Fruit fly (Drosophila melanogaster) whole organism, embryonic: Measurements from ENCODE around the gene CG9737.

Source experiments
- Ada2b ChIP-seq: fragments of 200-800 bp; sonication (Bioruptor generic); IDR thresholded peaks from 2 replicates; pipeline ENCODE4 v1.3.6; 2022; ENCODE audit warnings: missing biosample characterization, missing genetic modification characterization
- CG10274 ChIP-seq: fragments of 200-800 bp; sonication (Bioruptor generic); optimal IDR thresholded peaks from 3 replicates; lab custom pipeline; 2017; ENCODE audit warnings: missing biosample characterization, mild to moderate bottlenecking, missing genetic modification characterization
- CG10431 ChIP-seq: fragments of 200-800 bp; sonication (Bioruptor generic); optimal IDR thresholded peaks from 3 replicates; lab custom pipeline; 2018; ENCODE audit warnings: missing biosample characterization, mild to moderate bottlenecking, missing genetic modification characterization
- CG12236 ChIP-seq: fragments of 200-800 bp; sonication (Bioruptor generic); optimal IDR thresholded peaks from 2 replicates; lab custom pipeline; 2016; ENCODE audit warnings: missing biosample characterization, missing genetic modification characterization
- CG12391 ChIP-seq: fragments of 200-800 bp; sonication (Bioruptor generic); optimal IDR thresholded peaks from 3 replicates; lab custom pipeline; 2018; ENCODE audit warnings: missing biosample characterization, mild to moderate bottlenecking, missing genetic modification characterization, moderate library complexity
- CG1602 ChIP-seq: fragments of 200-800 bp; sonication (Bioruptor generic); optimal IDR thresholded peaks from 3 replicates; lab custom pipeline; 2016; ENCODE audit warnings: missing biosample characterization, missing genetic modification characterization
- CG16813 ChIP-seq: fragments of 200-800 bp; sonication (Bioruptor generic); IDR thresholded peaks from 3 replicates; pipeline ENCODE4 v1.3.6; 2022; ENCODE audit warnings: missing biosample characterization, missing genetic modification characterization; ENCODE audit not compliant: partially characterized antibody
- CG16815 ChIP-seq: fragments of 200-800 bp; sonication (Bioruptor generic); optimal IDR thresholded peaks from 3 replicates; lab custom pipeline; 2017; ENCODE audit warnings: missing biosample characterization, mild to moderate bottlenecking, missing genetic modification characterization
- CG1832 ChIP-seq: fragments of 200-800 bp; sonication (Bioruptor generic); optimal IDR thresholded peaks from 2 replicates; lab custom pipeline; 2017; ENCODE audit warnings: missing biosample characterization, mild to moderate bottlenecking, missing genetic modification characterization, inconsistent platforms
- CG18764 ChIP-seq: fragments of 200-800 bp; sonication (Bioruptor generic); optimal IDR thresholded peaks from 3 replicates; lab custom pipeline; 2016; ENCODE audit warnings: missing biosample characterization, missing genetic modification characterization
- CG30020 ChIP-seq: fragments of 200-800 bp; optimal IDR thresholded peaks from 2 replicates; lab custom pipeline; 2019; ENCODE audit warnings: missing biosample characterization, mild to moderate bottlenecking, missing genetic modification characterization, moderate library complexity
- CG3163 ChIP-seq: fragments of 200-800 bp; sonication (Bioruptor generic); optimal IDR thresholded peaks from 3 replicates; lab custom pipeline; 2016; ENCODE audit warnings: missing biosample characterization, missing genetic modification characterization
- CG34224 ChIP-seq: fragments of 200-800 bp; sonication (Bioruptor generic); IDR thresholded peaks from 3 replicates; pipeline ENCODE4 v1.3.6; 2022; ENCODE audit warnings: missing biosample characterization, missing genetic modification characterization; ENCODE audit not compliant: partially characterized antibody
- CG34376 ChIP-seq: fragments of 200-800 bp; sonication (Bioruptor generic); optimal IDR thresholded peaks from 2 replicates; lab custom pipeline; 2018; ENCODE audit warnings: missing biosample characterization, mild to moderate bottlenecking, missing genetic modification characterization
- CG3847 ChIP-seq: fragments of 200-800 bp; sonication (Bioruptor generic); IDR thresholded peaks from 2 replicates; pipeline ENCODE4 v1.3.6; 2022; ENCODE audit warnings: missing biosample characterization, missing genetic modification characterization
- CG4282 ChIP-seq: fragments of 200-800 bp; sonication (Bioruptor generic); optimal IDR thresholded peaks from 2 replicates; lab custom pipeline; 2016; ENCODE audit warnings: missing biosample characterization, missing genetic modification characterization
- CG4328 ChIP-seq: fragments of 200-800 bp; sonication (Bioruptor generic); optimal IDR thresholded peaks from 3 replicates; lab custom pipeline; 2017; ENCODE audit warnings: missing biosample characterization, missing genetic modification reagents, missing genetic modification characterization
- CG4854 ChIP-seq: fragments of 200-800 bp; sonication (Bioruptor generic); optimal IDR thresholded peaks from 2 replicates; lab custom pipeline; 2016; ENCODE audit warnings: missing biosample characterization, missing genetic modification characterization, inconsistent platforms
- CG6272 ChIP-seq: fragments of 200-800 bp; sonication (Bioruptor generic); IDR thresholded peaks from 2 replicates; pipeline ENCODE4 v1.3.6; 2022; ENCODE audit warnings: missing biosample characterization, missing genetic modification characterization
- CG7357 ChIP-seq: fragments of 200-800 bp; sonication (Bioruptor generic); IDR thresholded peaks from 3 replicates; pipeline ENCODE4 v1.3.6; 2022; ENCODE audit warnings: missing biosample characterization, missing genetic modification characterization
- CG7556 ChIP-seq: fragments of 200-800 bp; sonication (Bioruptor generic); optimal IDR thresholded peaks from 2 replicates; lab custom pipeline; 2017; ENCODE audit warnings: missing biosample characterization, mild to moderate bottlenecking, missing genetic modification characterization
- CG8290 ChIP-seq, 3 experiments: fragments of 200-800 bp; sonication (Bioruptor generic); optimal IDR thresholded peaks; 2 replicates each; lab custom pipeline; 2016 to 2019; ENCODE audit warnings: missing biosample characterization in 3 of 3, missing genetic modification characterization in 3 of 3, mild to moderate bottlenecking in 2 of 3, moderate library complexity in 1 of 3
- CG9215 ChIP-seq: fragments of 200-800 bp; sonication (Bioruptor generic); IDR thresholded peaks from 2 replicates; pipeline ENCODE4 v1.3.6; 2022; ENCODE audit warnings: missing biosample characterization, missing genetic modification characterization
- D19A ChIP-seq: fragments of 200-800 bp; optimal IDR thresholded peaks from 3 replicates; lab custom pipeline; 2019; ENCODE audit warnings: missing biosample characterization, mild to moderate bottlenecking, missing genetic modification characterization, moderate library complexity
- Dll ChIP-seq: fragments of 200-800 bp; sonication (Bioruptor generic); IDR thresholded peaks from 4 replicates; pipeline ENCODE4 v1.3.6; 2022; ENCODE audit warnings: missing biosample characterization, missing genetic modification characterization; ENCODE audit not compliant: partially characterized antibody
- Drgx ChIP-seq: fragments of 200-800 bp; sonication (Bioruptor generic); IDR thresholded peaks from 2 replicates; pipeline ENCODE4 v1.3.6; 2022; ENCODE audit warnings: missing biosample characterization, missing genetic modification characterization
- Eip74EF ChIP-seq, 2 experiments: fragments of 200-800 bp in 1 of 2; fragments of >200 bp in 1 of 2; sonication (Bioruptor generic) in 1 of 2; optimal IDR thresholded peaks; 2 replicates each; lab custom pipeline; 2017 to 2019; ENCODE audit warnings: missing biosample characterization in 2 of 2, missing genetic modification characterization in 2 of 2, mild to moderate bottlenecking in 1 of 2, moderate library complexity in 1 of 2
- Ets65A ChIP-seq: fragments of 200-800 bp; sonication (Bioruptor generic); peaks from one replicate; lab custom pipeline; 2016; ENCODE audit warnings: missing biosample characterization, missing genetic modification characterization
- Fer1 ChIP-seq: fragments of 200-800 bp; sonication (Bioruptor generic); optimal IDR thresholded peaks from 2 replicates; lab custom pipeline; 2017; ENCODE audit warnings: missing biosample characterization, mild to moderate bottlenecking, missing genetic modification characterization
- Hmr ChIP-seq: fragments of 200-800 bp; sonication (Bioruptor generic); optimal IDR thresholded peaks from 3 replicates; lab custom pipeline; 2017; ENCODE audit warnings: mild to moderate bottlenecking, missing biosample characterization, missing genetic modification reagents, missing genetic modification characterization
- MBD-R2 ChIP-seq: fragments of 200-800 bp; sonication (Bioruptor generic); IDR thresholded peaks from 2 replicates; pipeline ENCODE4 v1.3.6; 2022; ENCODE audit warnings: missing biosample characterization, missing genetic modification characterization
- NFAT ChIP-seq: fragments of 200-800 bp; sonication (Bioruptor generic); IDR thresholded peaks from 2 replicates; pipeline ENCODE4 v1.3.6; 2022; ENCODE audit warnings: missing biosample characterization, missing genetic modification characterization
- Ptx1 ChIP-seq: fragments of 200-800 bp; sonication (Bioruptor generic); IDR thresholded peaks from 2 replicates; pipeline ENCODE4 v1.3.6; 2022; ENCODE audit warnings: missing biosample characterization, missing genetic modification characterization
- cg ChIP-seq: fragments of 200-800 bp; sonication (Bioruptor generic); optimal IDR thresholded peaks from 3 replicates; lab custom pipeline; 2019; ENCODE audit warnings: missing biosample characterization, mild to moderate bottlenecking, missing genetic modification characterization, moderate library complexity
- dysf ChIP-seq: fragments of 200-800 bp; sonication (Bioruptor generic); IDR thresholded peaks from 3 replicates; pipeline ENCODE4 v1.3.6; 2022; ENCODE audit warnings: missing biosample characterization, missing genetic modification characterization
- fd96Cb ChIP-seq: fragments of 200-800 bp; sonication (Bioruptor generic); optimal IDR thresholded peaks from 2 replicates; lab custom pipeline; 2018; ENCODE audit warnings: missing biosample characterization, mild to moderate bottlenecking, missing genetic modification characterization, moderate library complexity
- gcm ChIP-seq: fragments of 200-800 bp; sonication (Bioruptor generic); optimal IDR thresholded peaks from 2 replicates; lab custom pipeline; 2019; ENCODE audit warnings: missing biosample characterization, mild to moderate bottlenecking, missing genetic modification characterization, moderate library complexity
- grau ChIP-seq: fragments of 200-800 bp; optimal IDR thresholded peaks from 3 replicates; lab custom pipeline; 2019; ENCODE audit warnings: missing biosample characterization, mild to moderate bottlenecking, missing genetic modification characterization, moderate library complexity
- hth ChIP-seq: fragments of >200 bp; optimal IDR thresholded peaks from 2 replicates; lab custom pipeline; 2017; ENCODE audit warnings: inconsistent platforms
- ken ChIP-seq: fragments of 200-800 bp; sonication (Bioruptor generic); IDR thresholded peaks from 3 replicates; pipeline ENCODE4 v1.3.6; 2022; ENCODE audit warnings: missing biosample characterization, missing genetic modification characterization
- klu ChIP-seq: fragments of 200-800 bp; sonication (Bioruptor generic); IDR thresholded peaks from 2 replicates; pipeline ENCODE4 v1.3.6; 2022; ENCODE audit warnings: missing biosample characterization, missing genetic modification characterization
- lbe ChIP-seq: fragments of 200-800 bp; sonication (Bioruptor generic); optimal IDR thresholded peaks from 2 replicates; lab custom pipeline; 2016; ENCODE audit warnings: missing biosample characterization, mild to moderate bottlenecking, missing genetic modification characterization
- maf-S ChIP-seq: fragments of 200-800 bp; sonication (Bioruptor generic); optimal IDR thresholded peaks from 2 replicates; lab custom pipeline; 2016; ENCODE audit warnings: missing biosample characterization, missing genetic modification characterization
- pb ChIP-seq: fragments of 200-800 bp; sonication (Bioruptor generic); optimal IDR thresholded peaks from 3 replicates; lab custom pipeline; 2016; ENCODE audit warnings: missing biosample characterization, missing genetic modification characterization
- pfk ChIP-seq: fragments of 200-800 bp; sonication (Bioruptor generic); optimal IDR thresholded peaks from 2 replicates; lab custom pipeline; 2018; ENCODE audit warnings: missing biosample characterization, mild to moderate bottlenecking, missing genetic modification characterization, moderate library complexity
- psq ChIP-seq: fragments of 200-800 bp; sonication (Bioruptor generic); optimal IDR thresholded peaks from 2 replicates; lab custom pipeline; 2017; ENCODE audit warnings: missing biosample characterization, missing genetic modification characterization
- sens ChIP-seq: fragments of 200-800 bp; sonication (Bioruptor generic); peaks from one replicate; lab custom pipeline; 2016; ENCODE audit warnings: missing biosample characterization, missing genetic modification characterization
- slbo ChIP-seq: fragments of 200-800 bp; sonication (Bioruptor generic); IDR thresholded peaks from 2 replicates; pipeline ENCODE4 v1.3.6; 2022; ENCODE audit warnings: missing biosample characterization, missing genetic modification characterization
- tin ChIP-seq: fragments of 200-800 bp; sonication (Bioruptor generic); optimal IDR thresholded peaks from 3 replicates; lab custom pipeline; 2016; ENCODE audit warnings: missing biosample characterization, missing genetic modification characterization
- toy ChIP-seq: fragments of 200-800 bp; sonication (Bioruptor generic); IDR thresholded peaks from 2 replicates; pipeline ENCODE4 v1.3.6; 2022; ENCODE audit warnings: missing biosample characterization, missing genetic modification characterization
- zf30C ChIP-seq: fragments of 200-800 bp; sonication (Bioruptor generic); optimal IDR thresholded peaks from 3 replicates; lab custom pipeline; 2018; ENCODE audit warnings: missing biosample characterization, mild to moderate bottlenecking, missing genetic modification characterization

Gene CG9737

dm6 chr3R:30191462-30191874, 51.6 kb downstream of the CG9737 start (continued):
- TF ChIP-seq lbe (GFP tag; lab: Kevin White, UChicago) = no peak
- TF ChIP-seq gcm (GFP tag; lab: Kevin White, UChicago) = no peak
- TF ChIP-seq fd96Cb (tag; lab: Kevin White, UChicago) = peak; percentile 16
- TF ChIP-seq Fer1 (GFP tag; lab: Kevin White, UChicago) = no peak
- no peak for TF ChIP-seq zf30C (GFP tag; lab: Kevin White, UChicago)
- TF ChIP-seq CG7357 (GFP tag; lab: Robert Waterston, UW) = no peak
- peak; percentile 39 for TF ChIP-seq CG12391 (tag; lab: Kevin White, UChicago)
- no peak for TF ChIP-seq CG34376 (GFP tag; lab: Kevin White, UChicago)
- no peak for TF ChIP-seq CG10431
- no peak for TF ChIP-seq ken
- peak; percentile 30 for TF ChIP-seq CG16815 (GFP tag; lab: Kevin White, UChicago)
- TF ChIP-seq CG6272 (GFP tag; lab: Robert Waterston, UW) = no peak
- TF ChIP-seq CG4282 (GFP tag; lab: Kevin White, UChicago) = no peak
- TF ChIP-seq CG3847 = no peak
- TF ChIP-seq MBD-R2 = no peak
- peak; percentile 53 for TF ChIP-seq grau (tag; lab: Kevin White, UChicago)
- TF ChIP-seq sens = peak; percentile 94
- TF ChIP-seq CG10274 (GFP tag; lab: Kevin White, UChicago) = no peak
- no peak for TF ChIP-seq CG8290 (GFP tag; optimal IDR thresholded peaks at IDR 0.05; lab: Kevin White, UChicago)
- TF ChIP-seq CG8290 (tag; optimal IDR thresholded peaks at IDR 0.05; lab: Kevin White, UChicago) = no peak
- TF ChIP-seq maf-S (GFP tag; lab: Kevin White, UChicago) = no peak
- no peak for TF ChIP-seq CG34224 (GFP tag; lab: Robert Waterston, UW)
- TF ChIP-seq Ptx1 (GFP tag; lab: Robert Waterston, UW) = peak; percentile 43; the same call in 1 of the 2 replicates
- TF ChIP-seq CG4854 (GFP tag; lab: Kevin White, UChicago) = no peak
- no peak for TF ChIP-seq CG30020 (tag; lab: Kevin White, UChicago)
- no peak for TF ChIP-seq hth (lab: Kevin White, UChicago)
- TF ChIP-seq CG9215 (GFP tag; lab: Robert Waterston, UW) = 0 out of 2 replicates have a peak, but pooled peaks have one; percentile 5
- TF ChIP-seq dysf (GFP tag; lab: Robert Waterston, UW) = peak; percentile 70
- no peak for TF ChIP-seq pfk (GFP tag; lab: Kevin White, UChicago)
- peak; percentile 47 for TF ChIP-seq pb (GFP tag; lab: Kevin White, UChicago)
- TF ChIP-seq CG3163 = no peak
- TF ChIP-seq tin (GFP tag; lab: Kevin White, UChicago) = no peak
- TF ChIP-seq Ada2b (GFP tag; lab: Robert Waterston, UW) = no peak
- TF ChIP-seq CG12236 (GFP tag; lab: Kevin White, UChicago) = no peak
- peak in 1 of 2 experiments; percentile 22 for TF ChIP-seq Eip74EF (GFP tag; optimal IDR thresholded peaks at IDR 0.05; lab: Kevin White, UChicago)
- TF ChIP-seq psq (GFP tag; lab: Kevin White, UChicago) = no peak
- TF ChIP-seq CG18764 = no peak
- TF ChIP-seq D19A = no peak
- no peak for TF ChIP-seq CG4328 (GFP tag; lab: Kevin White, UChicago)
- TF ChIP-seq Drgx (GFP tag; lab: Robert Waterston, UW) = peak; percentile 29; the same call in 1 of the 2 replicates
- TF ChIP-seq CG1602 (GFP tag; lab: Kevin White, UChicago) = peak; percentile 35
- TF ChIP-seq CG1832 (GFP tag; lab: Kevin White, UChicago) = no peak
- peak; percentile 29; the same call in 1 of the 2 replicates for TF ChIP-seq klu (GFP tag; lab: Robert Waterston, UW)
- TF ChIP-seq slbo (GFP tag; lab: Robert Waterston, UW) = peak; percentile 19; the same call in 1 of the 2 replicates
- TF ChIP-seq NFAT (GFP tag; lab: Robert Waterston, UW) = no peak
- peak; percentile 66 for TF ChIP-seq CG7556 (GFP tag; lab: Kevin White, UChicago)
- no peak for TF ChIP-seq CG16813 (GFP tag; lab: Robert Waterston, UW)
- peak; percentile 36 for TF ChIP-seq Hmr
- no peak for TF ChIP-seq Dll (GFP tag; lab: Robert Waterston, UW)
- no peak for TF ChIP-seq cg (GFP tag; lab: Kevin White, UChicago)
- peak; percentile 97 for TF ChIP-seq Ets65A (GFP tag; lab: Kevin White, UChicago)
- TF ChIP-seq toy = no peak
